Worm (Caenorhabditis elegans) whole organism, midembryonic: ENCODE results near the gene F35D2.3.

Source experiments
- T22C8.4 ChIP-seq: fragments of 200-800 bp; sonication (Bioruptor generic); IDR thresholded peaks from 2 replicates; pipeline ENCODE4 v1.3.6; 2022; ENCODE audit warnings: missing genetic modification characterization, missing compliant biosample characterization
- cog-1 ChIP-seq: sonication (generic microtip); optimal IDR thresholded peaks from 2 replicates; lab custom pipeline; 2016; ENCODE audit warnings: missing genetic modification characterization, missing compliant biosample characterization
- flt-1 ChIP-seq: fragments of 200-800 bp; sonication (Bioruptor generic); IDR thresholded peaks from 2 replicates; pipeline ENCODE4 v1.3.6; 2022; ENCODE audit warnings: missing genetic modification characterization, missing compliant biosample characterization
- klf-2 ChIP-seq: fragments of 200-800 bp; sonication (Bioruptor generic); conservative IDR thresholded peaks from 2 replicates; pipeline ENCODE4 v1.3.6; 2022; ENCODE audit warnings: missing genetic modification reagents, missing genetic modification characterization, missing compliant biosample characterization
- med-1 ChIP-seq: sonication (generic microtip); optimal IDR thresholded peaks from 2 replicates; lab custom pipeline; 2017; ENCODE audit warnings: missing genetic modification characterization, mild to moderate bottlenecking, missing compliant biosample characterization, antibody characterized with exemption, missing genetic modification reagents; ENCODE audit not compliant: insufficient read depth
- ref-1 ChIP-seq: fragments of 200-800 bp; sonication (Bioruptor generic); conservative IDR thresholded peaks from 2 replicates; pipeline ENCODE4 v1.3.6; 2022; ENCODE audit warnings: missing genetic modification reagents, missing genetic modification characterization, missing compliant biosample characterization
- tab-1 ChIP-seq: fragments of 200-800 bp; sonication (Bioruptor generic); IDR thresholded peaks from 2 replicates; pipeline ENCODE4 v1.3.6; 2022; ENCODE audit warnings: missing genetic modification characterization, missing compliant biosample characterization
- ztf-23 ChIP-seq: fragments of 200-800 bp; sonication (Bioruptor generic); IDR thresholded peaks from 2 replicates; pipeline ENCODE4 v1.3.6; 2022; ENCODE audit warnings: missing genetic modification reagents, missing genetic modification characterization, missing compliant biosample characterization
- ztf-29 ChIP-seq: fragments of 200-800 bp; sonication (Bioruptor generic); IDR thresholded peaks from 2 replicates; pipeline ENCODE4 v1.3.6; 2022; ENCODE audit warnings: missing genetic modification reagents, missing genetic modification characterization, missing compliant biosample characterization

The F35D2.3 gene

ce11 chrII:7607953-7608352 is 37.5 kb downstream of the F35D2.3 start, which contains the start of gene lips-17:
Gene lips-17, plus strand, starts transcription at chrII:7608253.
- no peak for TF ChIP-seq ref-1 (GFP tag; lab: Robert Waterston, UW)
- TF ChIP-seq cog-1 (tag; lab: Kevin White, UChicago), result no peak
- TF ChIP-seq med-1 (GFP tag; lab: Kevin White, UChicago), result no peak
- TF ChIP-seq klf-2 (GFP tag; lab: Robert Waterston, UW), result no peak

DNA sequence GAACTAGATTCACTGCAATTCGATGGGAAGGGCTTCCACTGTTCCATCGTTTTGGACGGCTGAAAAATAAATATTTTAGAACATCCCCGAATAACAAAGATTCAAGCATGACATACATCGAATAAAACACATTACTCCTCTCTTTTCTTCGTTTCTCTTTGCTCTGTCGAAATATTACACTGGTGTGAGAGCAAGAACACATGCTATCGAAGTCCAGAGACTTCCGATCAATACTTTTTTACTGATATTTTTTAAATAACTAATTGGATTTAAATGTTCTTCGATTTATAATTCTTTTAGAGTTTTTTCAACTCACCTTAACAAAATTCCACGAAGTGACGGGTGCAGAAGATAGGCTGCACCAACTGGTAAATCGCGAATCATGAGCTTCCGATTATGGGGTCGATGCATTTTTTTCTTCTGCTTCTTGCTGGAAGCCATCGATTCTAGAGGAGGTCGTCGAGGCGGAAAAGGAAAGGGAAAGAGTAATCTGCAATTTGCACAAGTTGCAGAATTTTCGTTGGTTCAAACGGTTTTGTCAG is 42.9 kb downstream of the F35D2.3 start, which contains the start of the genes oig-4 and R07G3.7:
Gene oig-4 (plus strand): TSS at position 301 of the 542 bp plus-strand sequence.
Gene R07G3.7 (minus strand): TSS at position 492 of the 542 bp plus-strand sequence.
- TF ChIP-seq T22C8.4 (GFP tag; lab: Robert Waterston, UW), result no peak
- TF ChIP-seq ztf-29, result no peak
- TF ChIP-seq ztf-23 (GFP tag; lab: Robert Waterston, UW), result no peak
- no peak for TF ChIP-seq klf-2 (GFP tag; lab: Robert Waterston, UW)
- TF ChIP-seq ref-1 (GFP tag; lab: Robert Waterston, UW), result no peak
- TF ChIP-seq cog-1 (tag; lab: Kevin White, UChicago), result no peak
- TF ChIP-seq tab-1 (GFP tag; lab: Robert Waterston, UW), result no peak

DNA sequence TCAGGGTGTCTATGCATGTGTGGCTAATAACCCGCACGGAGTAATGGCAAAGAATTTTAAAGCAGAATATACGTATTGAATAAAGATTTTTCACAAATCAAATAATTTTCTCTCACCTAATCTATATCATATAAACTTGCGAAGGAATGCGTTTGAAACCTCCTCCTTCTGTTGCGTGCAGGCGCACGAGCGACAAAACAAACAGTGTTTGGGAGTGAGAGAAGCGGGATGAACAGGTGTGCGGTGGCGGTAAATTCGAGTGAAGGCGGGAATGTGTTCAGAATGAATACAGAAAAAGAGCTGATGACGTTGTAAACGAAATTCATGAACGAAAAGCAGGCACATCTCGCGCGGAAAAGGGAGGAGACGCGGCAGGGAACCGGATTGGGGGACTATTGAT is 43.9 kb downstream of the F35D2.3 start:
- no peak for TF ChIP-seq ztf-29
- TF ChIP-seq tab-1 (GFP tag; lab: Robert Waterston, UW), result no peak
- TF ChIP-seq klf-2 (GFP tag; lab: Robert Waterston, UW), result no peak
- TF ChIP-seq T22C8.4 (GFP tag; lab: Robert Waterston, UW), result no peak
- TF ChIP-seq ztf-23 (GFP tag; lab: Robert Waterston, UW), result 0 out of 2 replicates have a peak, but pooled peaks have one; percentile 58
- no peak for TF ChIP-seq med-1 (GFP tag; lab: Kevin White, UChicago)
- TF ChIP-seq flt-1 (GFP tag; lab: Robert Waterston, UW), result 0 out of 2 replicates have a peak, but pooled peaks have one; percentile 47
- no peak for TF ChIP-seq ref-1 (GFP tag; lab: Robert Waterston, UW)
- TF ChIP-seq cog-1 (tag; lab: Kevin White, UChicago), result no peak

DNA sequence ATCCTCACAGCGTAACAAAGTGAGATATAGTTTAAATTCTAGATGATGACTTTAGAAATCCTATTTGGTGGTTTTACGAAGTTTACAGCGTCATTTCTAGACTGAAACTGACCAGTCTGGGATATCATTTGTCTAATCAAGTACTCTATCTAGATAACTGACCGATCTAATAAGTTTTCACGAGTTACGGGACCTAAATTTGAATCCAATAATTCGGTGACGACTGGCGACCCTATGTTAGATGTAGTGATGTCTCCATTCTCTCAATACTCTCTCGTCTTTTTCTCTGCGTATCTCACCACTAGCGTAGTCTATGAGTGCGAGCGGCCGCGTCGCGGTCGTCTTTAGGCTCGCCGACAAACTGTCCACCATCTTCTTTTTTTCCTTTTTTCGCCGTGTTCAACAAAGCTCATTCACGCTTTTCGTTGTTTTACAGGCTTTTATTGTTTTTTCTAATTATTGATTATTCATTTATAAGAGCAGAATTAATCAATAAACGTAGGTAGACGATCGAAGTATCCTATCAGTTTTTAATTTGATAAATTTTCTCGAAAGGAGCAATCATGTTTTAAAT is 45.0 kb downstream of the F35D2.3 start:
- no peak for TF ChIP-seq tab-1 (GFP tag; lab: Robert Waterston, UW)
- TF ChIP-seq T22C8.4 (GFP tag; lab: Robert Waterston, UW), result peak; percentile 43; the same call in 1 of the 2 replicates
- no peak for TF ChIP-seq cog-1 (tag; lab: Kevin White, UChicago)

DNA sequence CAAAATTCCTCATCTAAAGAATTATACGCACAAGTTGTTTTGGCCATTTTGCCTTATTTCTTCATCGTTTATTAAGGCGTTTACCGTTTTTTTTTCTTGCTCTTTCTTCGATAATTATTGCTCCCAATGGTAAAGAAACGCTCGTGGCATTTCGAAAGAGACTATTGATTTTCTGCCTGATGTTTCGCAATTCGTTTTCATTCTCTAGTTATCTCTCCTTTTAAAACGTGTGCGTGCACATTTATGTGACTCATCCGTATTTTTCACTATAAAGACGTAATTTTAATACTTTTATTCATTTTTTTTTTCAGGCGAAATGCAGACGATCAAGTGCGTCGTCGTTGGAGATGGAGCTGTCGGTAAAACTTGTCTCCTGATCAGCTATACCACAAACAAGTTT is 45.7 kb downstream of the F35D2.3 start, which contains the start of gene cdc-42:
Gene cdc-42 (plus strand): TSS at position 312 of the 400 bp plus-strand sequence.
- no peak for TF ChIP-seq klf-2 (GFP tag; lab: Robert Waterston, UW)
- TF ChIP-seq tab-1 (GFP tag; lab: Robert Waterston, UW), result no peak
- no peak for TF ChIP-seq med-1 (GFP tag; lab: Kevin White, UChicago)
- no peak for TF ChIP-seq ztf-29
- no peak for TF ChIP-seq flt-1 (GFP tag; lab: Robert Waterston, UW)
- no peak for TF ChIP-seq ztf-23 (GFP tag; lab: Robert Waterston, UW)
- no peak for TF ChIP-seq cog-1 (tag; lab: Kevin White, UChicago)
- no peak for TF ChIP-seq T22C8.4 (GFP tag; lab: Robert Waterston, UW)
- TF ChIP-seq ref-1 (GFP tag; lab: Robert Waterston, UW), result no peak

ce11 chrII:7618212-7618611 is 47.8 kb downstream of the F35D2.3 start:
- TF ChIP-seq ztf-29 (no peak), klf-2 (GFP tag; lab: Robert Waterston, UW) (no peak), ztf-23 (GFP tag; lab: Robert Waterston, UW) (no peak), cog-1 (tag; lab: Kevin White, UChicago) (no peak), med-1 (GFP tag; lab: Kevin White, UChicago) (no peak), T22C8.4 (GFP tag; lab: Robert Waterston, UW) (no peak), tab-1 (GFP tag; lab: Robert Waterston, UW) (no peak), flt-1 (GFP tag; lab: Robert Waterston, UW) (no peak), ref-1 (GFP tag; lab: Robert Waterston, UW) (no peak)

- TF ChIP-seq klf-2 (GFP tag; lab: Robert Waterston, UW) (no peak), cog-1 (tag; lab: Kevin White, UChicago) (no peak), ztf-23 (GFP tag; lab: Robert Waterston, UW) (no peak)
Measured at ce11 chrII:7620413-7620812, 50.0 kb downstream of the F35D2.3 start, which contains the start of gene R07G3.8. Gene R07G3.8, minus strand, starts transcription at chrII:7620513.

DNA sequence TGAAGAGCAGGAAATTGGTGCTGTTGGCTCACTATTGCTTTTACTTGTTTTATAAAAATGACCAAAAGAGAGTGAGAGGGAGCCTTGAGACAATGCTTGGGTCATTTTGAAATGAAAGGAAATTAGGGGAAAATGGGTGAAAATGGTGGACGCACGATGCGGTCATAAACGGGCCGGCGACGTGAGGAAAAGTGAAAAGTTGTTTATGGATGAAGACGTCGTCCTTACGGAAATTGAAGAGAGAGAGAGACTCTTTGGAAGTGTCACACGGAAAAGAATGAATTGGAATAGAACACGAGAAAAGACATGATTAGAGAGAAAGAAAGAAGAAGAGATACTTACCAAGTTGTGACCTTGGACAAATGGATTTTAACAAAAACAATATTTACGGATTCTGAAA is 51.1 kb downstream of the F35D2.3 start:
- TF ChIP-seq tab-1 (GFP tag; lab: Robert Waterston, UW) (no peak), klf-2 (GFP tag; lab: Robert Waterston, UW) (no peak), med-1 (GFP tag; lab: Kevin White, UChicago) (no peak), ref-1 (GFP tag; lab: Robert Waterston, UW) (no peak), ztf-29 (no peak), cog-1 (tag; lab: Kevin White, UChicago) (no peak), T22C8.4 (GFP tag; lab: Robert Waterston, UW) (no peak), ztf-23 (GFP tag; lab: Robert Waterston, UW) (no peak), flt-1 (GFP tag; lab: Robert Waterston, UW) (no peak)
